Worm (Caenorhabditis elegans) whole organism, late embryonic: Measurements from ENCODE around the gene srz-37.
A peak's percentile ranks its signal among the peaks of the same experiment; 100 is the strongest.

Experiments used
- C08G9.2 ChIP-seq: sonication (generic microtip); optimal IDR thresholded peaks from 2 replicates; lab custom pipeline; 2016; ENCODE audit warnings: mild to moderate bottlenecking, missing genetic modification characterization, moderate library complexity, missing compliant biosample characterization
- Y22D7AL.16 ChIP-seq: sonication (generic microtip); optimal IDR thresholded peaks from 2 replicates; lab custom pipeline; 2016; ENCODE audit warnings: missing genetic modification characterization, missing compliant biosample characterization
- ama-1 ChIP-seq: fragments of 150-350 bp; optimal IDR thresholded peaks from 2 replicates; lab custom pipeline; 2014
- ceh-14 ChIP-seq: sonication (generic microtip); optimal IDR thresholded peaks from 2 replicates; lab custom pipeline; 2016; ENCODE audit warnings: missing genotype, missing genetic modification characterization, missing compliant biosample characterization
- ceh-2 ChIP-seq: sonication (generic microtip); optimal IDR thresholded peaks from 2 replicates; lab custom pipeline; 2016; ENCODE audit warnings: missing genotype, missing genetic modification characterization, missing compliant biosample characterization
- ceh-22 ChIP-seq: sonication (generic microtip); optimal IDR thresholded peaks from 2 replicates; lab custom pipeline; 2017; ENCODE audit warnings: missing biosample characterization, missing genetic modification characterization
- ceh-31 ChIP-seq: sonication (generic microtip); optimal IDR thresholded peaks from 2 replicates; lab custom pipeline; 2016; ENCODE audit warnings: missing genetic modification characterization, missing compliant biosample characterization
- ceh-34 ChIP-seq: sonication (generic microtip); optimal IDR thresholded peaks from 2 replicates; lab custom pipeline; 2016; ENCODE audit warnings: mild to moderate bottlenecking, missing genetic modification characterization, missing compliant biosample characterization
- ceh-45 ChIP-seq: fragments of 200-800 bp; sonication (Bioruptor generic); IDR thresholded peaks from 2 replicates; pipeline ENCODE4 v1.3.6; 2022; ENCODE audit warnings: missing genetic modification reagents, missing genetic modification characterization, missing compliant biosample characterization
- ceh-48 ChIP-seq: sonication (generic microtip); optimal IDR thresholded peaks from 2 replicates; lab custom pipeline; 2016; ENCODE audit warnings: missing genetic modification characterization, inconsistent platforms, missing compliant biosample characterization
- ceh-6 ChIP-seq: fragments of 200-800 bp; sonication (Bioruptor generic); optimal IDR thresholded peaks from 2 replicates; lab custom pipeline; 2018; ENCODE audit warnings: mild to moderate bottlenecking, missing genetic modification characterization, missing compliant biosample characterization
- che-1 ChIP-seq: sonication (generic microtip); optimal IDR thresholded peaks from 2 replicates; lab custom pipeline; 2016; ENCODE audit warnings: mild to moderate bottlenecking, missing genetic modification characterization, missing compliant biosample characterization
- dmd-4 ChIP-seq: sonication (generic microtip); optimal IDR thresholded peaks from 2 replicates; lab custom pipeline; 2016; ENCODE audit warnings: borderline replicate concordance, missing genetic modification characterization, missing compliant biosample characterization
- dve-1 ChIP-seq: sonication (generic microtip); optimal IDR thresholded peaks from 2 replicates; lab custom pipeline; 2017; ENCODE audit warnings: antibody characterized with exemption, mild to moderate bottlenecking, missing genetic modification characterization, missing compliant biosample characterization
- elt-2 ChIP-seq: sonication (generic microtip); optimal IDR thresholded peaks from 2 replicates; lab custom pipeline; 2016; ENCODE audit warnings: missing genetic modification reagents, missing genetic modification characterization, missing compliant biosample characterization
- ets-4 ChIP-seq: sonication (generic microtip); optimal IDR thresholded peaks from 2 replicates; lab custom pipeline; 2016; ENCODE audit warnings: missing genetic modification characterization, missing compliant biosample characterization
- eyg-1 ChIP-seq: sonication (generic microtip); optimal IDR thresholded peaks from 2 replicates; lab custom pipeline; 2016; ENCODE audit warnings: missing genotype, missing genetic modification characterization, missing compliant biosample characterization
- fkh-6 ChIP-seq: sonication (generic microtip); optimal IDR thresholded peaks from 2 replicates; lab custom pipeline; 2016; ENCODE audit warnings: missing genetic modification characterization, missing compliant biosample characterization
- gmeb-2 ChIP-seq: sonication (generic microtip); optimal IDR thresholded peaks from 2 replicates; lab custom pipeline; 2016; ENCODE audit warnings: missing genetic modification characterization, inconsistent platforms, missing compliant biosample characterization
- hlh-13 ChIP-seq: fragments of 200-800 bp; sonication (Bioruptor generic); optimal IDR thresholded peaks from 2 replicates; lab custom pipeline; 2018; ENCODE audit warnings: mild to moderate bottlenecking, missing genetic modification characterization, missing compliant biosample characterization
- hlh-6 ChIP-seq: sonication (generic microtip); optimal IDR thresholded peaks from 2 replicates; lab custom pipeline; 2016; ENCODE audit warnings: missing genotype, missing genetic modification characterization, missing compliant biosample characterization
- hlh-8 ChIP-seq: sonication (generic microtip); optimal IDR thresholded peaks from 2 replicates; lab custom pipeline; 2016; ENCODE audit warnings: missing genotype, missing genetic modification characterization, missing compliant biosample characterization
- lim-6 ChIP-seq: sonication (generic microtip); optimal IDR thresholded peaks from 2 replicates; lab custom pipeline; 2016; ENCODE audit warnings: missing genetic modification characterization, missing compliant biosample characterization
- lin-11 ChIP-seq: fragments of 200-800 bp; sonication (Bioruptor generic); optimal IDR thresholded peaks from 2 replicates; lab custom pipeline; 2018; ENCODE audit warnings: mild to moderate bottlenecking, missing genetic modification characterization, missing compliant biosample characterization
- madf-2 ChIP-seq: sonication (generic microtip); optimal IDR thresholded peaks from 2 replicates; lab custom pipeline; 2017; ENCODE audit warnings: missing genetic modification characterization, missing compliant biosample characterization
- nhr-11 ChIP-seq: fragments of 150-350 bp; optimal IDR thresholded peaks from 2 replicates; lab custom pipeline; 2014; ENCODE audit warnings: missing biosample characterization, missing genetic modification characterization
- odd-2 ChIP-seq: sonication (generic microtip); optimal IDR thresholded peaks from 2 replicates; lab custom pipeline; 2017; ENCODE audit warnings: antibody characterized with exemption, mild to moderate bottlenecking, missing genetic modification characterization, missing compliant biosample characterization
- pax-1 ChIP-seq: fragments of 150-350 bp; optimal IDR thresholded peaks from 2 replicates; lab custom pipeline; 2014; ENCODE audit warnings: missing biosample characterization, missing genetic modification characterization
- pqm-1 ChIP-seq: sonication (generic microtip); optimal IDR thresholded peaks from 2 replicates; lab custom pipeline; 2016; ENCODE audit warnings: missing genetic modification characterization, missing compliant biosample characterization
- pros-1 ChIP-seq: fragments of 150-350 bp; optimal IDR thresholded peaks from 2 replicates; lab custom pipeline; 2014; ENCODE audit warnings: missing biosample characterization, missing genetic modification reagents, missing genetic modification characterization
- ref-2 ChIP-seq: sonication (generic microtip); optimal IDR thresholded peaks from 2 replicates; lab custom pipeline; 2016; ENCODE audit warnings: missing genetic modification characterization, missing compliant biosample characterization
- sox-2 ChIP-seq: fragments of 200-800 bp; sonication (Bioruptor generic); IDR thresholded peaks from 2 replicates; pipeline ENCODE4 v1.3.6; 2022; ENCODE audit warnings: missing genetic modification reagents, missing genetic modification characterization, missing compliant biosample characterization
- tbx-7 ChIP-seq: sonication (generic microtip); optimal IDR thresholded peaks from 2 replicates; lab custom pipeline; 2016; ENCODE audit warnings: missing genotype, missing genetic modification characterization, missing compliant biosample characterization
- ttx-3 ChIP-seq: sonication (generic microtip); optimal IDR thresholded peaks from 2 replicates; lab custom pipeline; 2016; ENCODE audit warnings: missing genetic modification reagents, missing genetic modification characterization, missing compliant biosample characterization
- unc-42 ChIP-seq: sonication (generic microtip); optimal IDR thresholded peaks from 2 replicates; lab custom pipeline; 2016; ENCODE audit warnings: missing genotype, missing genetic modification characterization, missing compliant biosample characterization
- unc-55 ChIP-seq: sonication (generic microtip); optimal IDR thresholded peaks from 2 replicates; lab custom pipeline; 2017; ENCODE audit warnings: missing biosample characterization, missing genetic modification reagents, missing genetic modification characterization
- unc-86 ChIP-seq: sonication (generic microtip); optimal IDR thresholded peaks from 2 replicates; lab custom pipeline; 2016; ENCODE audit warnings: missing genetic modification characterization, missing compliant biosample characterization
- ztf-16 ChIP-seq: sonication (generic microtip); optimal IDR thresholded peaks from 2 replicates; lab custom pipeline; 2017; ENCODE audit warnings: missing genetic modification characterization, missing compliant biosample characterization

The srz-37 gene

ce11 chrIV:3481760-3482159 is at the start of gene srz-37:
srz-37 (minus strand) TSS chrIV:3481860.
- TF ChIP-seq hlh-6 (tag; lab: Kevin White, UChicago) (no peak), unc-42 (tag; lab: Kevin White, UChicago) (no peak), ama-1 (lab: Kevin White, UChicago) (no peak), hlh-8 (no peak), pqm-1 (tag; lab: Kevin White, UChicago) (no peak), che-1 (tag; lab: Kevin White, UChicago) (no peak), odd-2 (tag; lab: Kevin White, UChicago) (no peak), eyg-1 (tag; lab: Kevin White, UChicago) (no peak), tbx-7 (tag; lab: Kevin White, UChicago) (no peak), dmd-4 (tag; lab: Kevin White, UChicago) (no peak), gmeb-2 (tag; lab: Kevin White, UChicago) (no peak), unc-55 (no peak), fkh-6 (tag; lab: Kevin White, UChicago) (no peak), ceh-45 (GFP tag; lab: Robert Waterston, UW) (no peak), ref-2 (tag; lab: Kevin White, UChicago) (no peak)

ce11 chrIV:3527878-3528277 is 46.2 kb upstream of the srz-37 start:
- TF ChIP-seq ets-4 = no peak
- TF ChIP-seq pros-1 (tag; lab: Kevin White, UChicago) = no peak
- no peak for TF ChIP-seq pax-1 (tag; lab: Kevin White, UChicago)
- TF ChIP-seq elt-2 = no peak
- no peak for TF ChIP-seq dve-1 (tag; lab: Kevin White, UChicago)
- TF ChIP-seq fkh-6 (tag; lab: Kevin White, UChicago) = no peak
- TF ChIP-seq Y22D7AL.16 (tag; lab: Kevin White, UChicago) = no peak
- TF ChIP-seq ceh-48 = peak; percentile 6
- TF ChIP-seq, all 69 proteins: peak for 1

ce11 chrIV:3526831-3527404 is 45.3 kb upstream of the srz-37 start, which contains the start of gene M57.2:
M57.2 (plus strand) TSS chrIV:3527354.
- TF ChIP-seq hlh-13 (GFP tag; lab: Kevin White, UChicago) (no peak), nhr-11 (tag; lab: Kevin White, UChicago) (no peak), ceh-34 (tag; lab: Kevin White, UChicago) (no peak), elt-2 (no peak), lin-11 (no peak), unc-86 (no peak), ceh-22 (no peak), lim-6 (tag; lab: Kevin White, UChicago) (no peak), ttx-3 (tag; lab: Kevin White, UChicago) (no peak), ztf-16 (no peak), ceh-14 (tag; lab: Kevin White, UChicago) (no peak), madf-2 (tag; lab: Kevin White, UChicago) (no peak), C08G9.2 (tag; lab: Kevin White, UChicago) (no peak), dmd-4 (tag; lab: Kevin White, UChicago) (no peak), ceh-31 (tag; lab: Kevin White, UChicago) (no peak), ceh-6 (GFP tag; lab: Kevin White, UChicago) (no peak), sox-2 (no peak), ceh-2 (tag; lab: Kevin White, UChicago) (no peak), pros-1 (tag; lab: Kevin White, UChicago) (no peak)
